Fruit fly (Drosophila melanogaster) whole organism, embryonic: ENCODE measurements around the gene dally.

Source experiments
- CG13287 ChIP-seq: fragments of 200-800 bp; sonication (Bioruptor generic); IDR thresholded peaks from 2 replicates; pipeline ENCODE4 v1.3.6; 2022; ENCODE audit warnings: missing biosample characterization, missing genetic modification characterization; ENCODE audit not compliant: partially characterized antibody
- CG17328 ChIP-seq: fragments of 200-800 bp; sonication (Bioruptor generic); IDR thresholded peaks from 2 replicates; pipeline ENCODE4 v1.3.6; 2022; ENCODE audit warnings: missing biosample characterization, missing genetic modification characterization
- CHES-1-like ChIP-seq: fragments of 200-800 bp; sonication (Bioruptor generic); optimal IDR thresholded peaks from 2 replicates; lab custom pipeline; 2016; ENCODE audit warnings: missing biosample characterization, missing genetic modification characterization
- Fer2 ChIP-seq: fragments of 200-800 bp; sonication (Bioruptor generic); optimal IDR thresholded peaks from 2 replicates; lab custom pipeline; 2018; ENCODE audit warnings: missing biosample characterization, mild to moderate bottlenecking, missing genetic modification characterization, moderate library complexity
- Med ChIP-seq: fragments of 200-800 bp; sonication (Bioruptor generic); peaks from one replicate; lab custom pipeline; 2016; ENCODE audit warnings: missing biosample characterization, missing genetic modification characterization, mild to moderate bottlenecking, inconsistent platforms, moderate library complexity
- Ravus ChIP-seq: fragments of 200-800 bp; sonication (Bioruptor generic); IDR thresholded peaks from 2 replicates; pipeline ENCODE4 v1.3.6; 2022; ENCODE audit warnings: missing biosample characterization, missing genetic modification characterization
- Vsx1 ChIP-seq: fragments of 200-800 bp; sonication (Bioruptor generic); optimal IDR thresholded peaks from 2 replicates; lab custom pipeline; 2017; ENCODE audit warnings: missing biosample characterization, mild to moderate bottlenecking, missing genetic modification characterization, missing genetic modification reagents
- ham ChIP-seq: fragments of 200-800 bp; sonication (Bioruptor generic); IDR thresholded peaks from 2 replicates; pipeline ENCODE4 v1.3.6; 2022; ENCODE audit warnings: missing biosample characterization, missing genetic modification characterization
- psq ChIP-seq: fragments of 200-800 bp; sonication (Bioruptor generic); optimal IDR thresholded peaks from 2 replicates; lab custom pipeline; 2017; ENCODE audit warnings: missing biosample characterization, missing genetic modification characterization

- TF ChIP-seq Vsx1 (GFP tag; lab: Kevin White, UChicago) = no peak
- TF ChIP-seq ham = no peak
- TF ChIP-seq CHES-1-like = no peak
- no peak for TF ChIP-seq CG17328 (GFP tag; lab: Robert Waterston, UW)
- TF ChIP-seq psq (GFP tag; lab: Kevin White, UChicago) = no peak
- TF ChIP-seq Med = no peak
- TF ChIP-seq CG13287 (GFP tag; lab: Robert Waterston, UW) = no peak
- no peak for TF ChIP-seq Ravus (GFP tag; lab: Robert Waterston, UW)
- TF ChIP-seq Fer2 (tag; lab: Kevin White, UChicago) = no peak
Measured at dm6 chr3L:8905100-8905499, 77.8 kb downstream of the dally start, which contains the start of gene TrpA1.
